Comparison of ENCODE assay signal across 7 worm cellular contexts in genomic region chrX:7233127-7234073, ce11.
TF ChIP-seq lines count a peak whose summit lies in the region.

No protein-coding gene starts in this region.

TF ChIP-seq in whole organism, L1 larva, 84 proteins besides CTCF, POLR2A, EP300 and RAD21 (continues in another document):
- TF ChIP-seq fkh-8 (tag; optimal IDR thresholded peaks at IDR 0.05; lab: Kevin White, UChicago) (peak; percentile 31), ceh-8 (GFP tag; optimal IDR thresholded peaks at IDR 0.05; lab: Kevin White, UChicago) (peak; percentile 21), hpl-2 (GFP tag; optimal IDR thresholded peaks at IDR 0.05; lab: Kevin White, UChicago) (no peak), snu-23 (GFP tag; optimal IDR thresholded peaks at IDR 0.05; lab: Kevin White, UChicago) (no peak), pax-3 (tag; optimal IDR thresholded peaks at IDR 0.05; lab: Kevin White, UChicago) (no peak), F16B12.6 (tag; optimal IDR thresholded peaks at IDR 0.05; lab: Kevin White, UChicago) (no peak), pag-3 (tag; optimal IDR thresholded peaks at IDR 0.05; lab: Kevin White, UChicago; ENCODE audit: borderline replicate concordance, insufficient read depth) (peak; percentile 75), grh-1 (GFP tag; IDR thresholded peaks at IDR 0.05; lab: Robert Waterston, UW) (no peak), isw-1 (GFP tag; IDR thresholded peaks at IDR 0.05; lab: Robert Waterston, UW) (no peak), elt-3 (tag; optimal IDR thresholded peaks at IDR 0.05; lab: Kevin White, UChicago) (no peak), aly-2 (tag; optimal IDR thresholded peaks at IDR 0.05; lab: Kevin White, UChicago) (no peak), ama-1 (optimal IDR thresholded peaks at IDR 0.05; lab: Kevin White, UChicago) (no peak), sup-37 (GFP tag; optimal IDR thresholded peaks at IDR 0.05; lab: Kevin White, UChicago) (no peak)

TF ChIP-seq in whole organism, L2 larva, 48 proteins besides CTCF, POLR2A, EP300 and RAD21 (continues in another document):
- TF ChIP-seq ZK546.5 (tag; optimal IDR thresholded peaks at IDR 0.05; lab: Kevin White, UChicago) (no peak), C34F6.9 (tag; optimal IDR thresholded peaks at IDR 0.05; lab: Kevin White, UChicago) (no peak), ceh-82 (tag; optimal IDR thresholded peaks at IDR 0.05; lab: Kevin White, UChicago) (no peak), nhr-10 (tag; optimal IDR thresholded peaks at IDR 0.05; lab: Kevin White, UChicago) (no peak), nhr-25 (tag; optimal IDR thresholded peaks at IDR 0.05; lab: Kevin White, UChicago) (no peak), nhr-6 (tag; optimal IDR thresholded peaks at IDR 0.05; lab: Kevin White, UChicago) (no peak), aly-2 (tag; optimal IDR thresholded peaks at IDR 0.05; lab: Kevin White, UChicago) (no peak), ztf-11 (tag; optimal IDR thresholded peaks at IDR 0.05; lab: Kevin White, UChicago) (no peak), mbf-1 (tag; optimal IDR thresholded peaks at IDR 0.05; lab: Kevin White, UChicago) (no peak), lin-11 (tag; optimal IDR thresholded peaks at IDR 0.05; lab: Kevin White, UChicago) (no peak), alr-1 (tag; optimal IDR thresholded peaks at IDR 0.05; lab: Kevin White, UChicago) (no peak), lsy-2 (tag; optimal IDR thresholded peaks at IDR 0.05; lab: Kevin White, UChicago) (no peak), lin-39 (tag; optimal IDR thresholded peaks at IDR 0.05; lab: Kevin White, UChicago) (no peak), nhr-21 (tag; optimal IDR thresholded peaks at IDR 0.05; lab: Kevin White, UChicago) (peak; percentile 6)

TF ChIP-seq in whole organism, L3 larva, 47 proteins besides CTCF, POLR2A, EP300 and RAD21:
- TF ChIP-seq fkh-2 (tag; optimal IDR thresholded peaks at IDR 0.05; lab: Kevin White, UChicago) = no peak
- peak; percentile 73 for TF ChIP-seq elt-2 (tag; optimal IDR thresholded peaks at IDR 0.05; lab: Kevin White, UChicago)

TF ChIP-seq in whole organism, L4 larva, 104 proteins besides CTCF, POLR2A, EP300 and RAD21 (continues in another document):
- TF ChIP-seq F44E2.7 (GFP tag; IDR thresholded peaks at IDR 0.05; lab: Robert Waterston, UW) = no peak
- TF ChIP-seq dmd-6 (GFP tag; IDR thresholded peaks at IDR 0.05; lab: Robert Waterston, UW) = peak; percentile 68
- no peak for TF ChIP-seq pha-4 (GFP tag; IDR thresholded peaks at IDR 0.05; lab: Robert Waterston, UW)
- peak; percentile 4 for TF ChIP-seq pha-4 (tag; optimal IDR thresholded peaks at IDR 0.05; lab: Kevin White, UChicago)
- peak in 1 of 2 experiments; percentile 8 for TF ChIP-seq lsy-2 (tag; optimal IDR thresholded peaks at IDR 0.05; lab: Kevin White, UChicago)
- TF ChIP-seq R02D3.7 (tag; optimal IDR thresholded peaks at IDR 0.05; lab: Kevin White, UChicago) = no peak
- peak; percentile 38 for TF ChIP-seq hlh-11 (tag; optimal IDR thresholded peaks at IDR 0.05; lab: Kevin White, UChicago)
- TF ChIP-seq nhr-10 (tag; optimal IDR thresholded peaks at IDR 0.05; lab: Kevin White, UChicago) = peak; percentile 15
- peak; percentile 54 for TF ChIP-seq pqm-1 (tag; optimal IDR thresholded peaks at IDR 0.05; lab: Kevin White, UChicago)
- peak; percentile 5 for TF ChIP-seq mes-2 (tag; optimal IDR thresholded peaks at IDR 0.05; lab: Kevin White, UChicago; ENCODE audit: poor library complexity, severe bottlenecking)
- peak; percentile 90 for TF ChIP-seq aha-1 (tag; lab: Kevin White, UChicago)
- peak; percentile 38 for TF ChIP-seq hlh-30 (tag; optimal IDR thresholded peaks at IDR 0.05; lab: Kevin White, UChicago; ENCODE audit: insufficient read depth)
- peak in 1 of 2 experiments; percentile 10 for TF ChIP-seq daf-16 (GFP tag; optimal IDR thresholded peaks at IDR 0.05; lab: Kevin White, UChicago)
- TF ChIP-seq daf-16 (tag; optimal IDR thresholded peaks at IDR 0.05; lab: Kevin White, UChicago) = peak; percentile 93
- peak; percentile 29 for TF ChIP-seq dve-1 (tag; optimal IDR thresholded peaks at IDR 0.05; lab: Kevin White, UChicago; ENCODE audit: insufficient read depth)
- TF ChIP-seq T26A8.4 (GFP tag; IDR thresholded peaks at IDR 0.05; lab: Robert Waterston, UW) = 0 out of 2 replicates have a peak, but pooled peaks have one; percentile 8

TF ChIP-seq in whole organism, late embryonic, 69 proteins besides CTCF, POLR2A, EP300 and RAD21:
- TF ChIP-seq hlh-8 (tag; optimal IDR thresholded peaks at IDR 0.05; lab: Kevin White, UChicago) (no peak), gmeb-2 (tag; optimal IDR thresholded peaks at IDR 0.05; lab: Kevin White, UChicago) (no peak), ceh-34 (tag; optimal IDR thresholded peaks at IDR 0.05; lab: Kevin White, UChicago) (peak; percentile 34), elt-2 (tag; optimal IDR thresholded peaks at IDR 0.05; lab: Kevin White, UChicago) (peak; percentile 38)

TF ChIP-seq in whole organism, mixed stage, embryonic, 35 proteins besides CTCF, POLR2A, EP300 and RAD21:
- no peak for TF ChIP-seq nhr-12 (tag; optimal IDR thresholded peaks at IDR 0.05; lab: Kevin White, UChicago)
- TF ChIP-seq M03D4.4 (tag; optimal IDR thresholded peaks at IDR 0.05; lab: Kevin White, UChicago) = no peak
- peak; percentile 35 for TF ChIP-seq ces-1 (GFP tag; optimal IDR thresholded peaks at IDR 0.05; lab: Kevin White, UChicago)
TF ChIP-seq in whole organism, mixed stage, embryonic: peak in this region for 1.

TF ChIP-seq in whole organism, young adult, 124 proteins besides CTCF, POLR2A, EP300 and RAD21:
- no peak for TF ChIP-seq ZK185.1 (tag; optimal IDR thresholded peaks at IDR 0.05; lab: Kevin White, UChicago; ENCODE audit: poor library complexity, severe bottlenecking)
- no peak for TF ChIP-seq mel-28 (tag; optimal IDR thresholded peaks at IDR 0.05; lab: Kevin White, UChicago; ENCODE audit: borderline replicate concordance)
- no peak for TF ChIP-seq ekl-4 (GFP tag; IDR thresholded peaks at IDR 0.05; lab: Robert Waterston, UW)
- no peak for TF ChIP-seq pbrm-1 (GFP tag; IDR thresholded peaks at IDR 0.05; lab: Robert Waterston, UW)
- peak in 1 of 2 experiments; percentile 21 for TF ChIP-seq let-607 (tag; optimal IDR thresholded peaks at IDR 0.05; lab: Kevin White, UChicago)
- no peak for TF ChIP-seq K12H6.12 (tag; optimal IDR thresholded peaks at IDR 0.05; lab: Kevin White, UChicago)
- TF ChIP-seq snpc-1.1 (tag; optimal IDR thresholded peaks at IDR 0.05; lab: Kevin White, UChicago; ENCODE audit: insufficient read depth) = no peak
- 0 out of 2 replicates have a peak, but pooled peaks have one; percentile 42 for TF ChIP-seq Y53G8AR.9 (GFP tag; conservative IDR thresholded peaks at IDR 0.05; lab: Robert Waterston, UW)
- 0 out of 2 replicates have a peak, but pooled peaks have one; percentile 40 for TF ChIP-seq nfyb-1 (GFP tag; IDR thresholded peaks at IDR 0.05; lab: Robert Waterston, UW)
- no peak for TF ChIP-seq mes-4 (tag; optimal IDR thresholded peaks at IDR 0.05; lab: Kevin White, UChicago)
- no peak for TF ChIP-seq cebp-2 (GFP tag; IDR thresholded peaks at IDR 0.05; lab: Robert Waterston, UW)
- no peak for TF ChIP-seq egrh-3 (GFP tag; IDR thresholded peaks at IDR 0.05; lab: Robert Waterston, UW)
- TF ChIP-seq nhr-80 (tag; optimal IDR thresholded peaks at IDR 0.05; lab: Kevin White, UChicago) = peak; percentile 70
- TF ChIP-seq dox-1 (GFP tag; IDR thresholded peaks at IDR 0.05; lab: Robert Waterston, UW) = no peak
- no peak for TF ChIP-seq hsf-1 (GFP tag; IDR thresholded peaks at IDR 0.05; lab: Robert Waterston, UW)
- no peak for TF ChIP-seq B0261.1 (tag; optimal IDR thresholded peaks at IDR 0.05; lab: Kevin White, UChicago)
